Fruit fly (Drosophila melanogaster) whole organism: Measurements from ENCODE around the gene Top1.

Experiments used
- CG8478 ChIP-seq: fragments of >200 bp; optimal IDR thresholded peaks from 2 replicates; lab custom pipeline; 2018; ENCODE audit warnings: inconsistent platforms
- Dll ChIP-seq: fragments of >200 bp; optimal IDR thresholded peaks from 2 replicates; lab custom pipeline; 2017
- EcR ChIP-seq, 2 experiments: fragments of >200 bp; optimal IDR thresholded peaks; 2 replicates each; lab custom pipeline; 2017; ENCODE audit warnings: missing biosample characterization in 2 of 2, missing genetic modification characterization in 2 of 2, missing genetic modification reagents in 2 of 2
- pan ChIP-seq: fragments of >200 bp; optimal IDR thresholded peaks from 2 replicates; lab custom pipeline; 2017
- psq ChIP-seq: fragments of >200 bp; optimal IDR thresholded peaks from 2 replicates; lab custom pipeline; 2017
- usp ChIP-seq: fragments of >200 bp; optimal IDR thresholded peaks from 2 replicates; lab custom pipeline; 2017; ENCODE audit warnings: missing biosample characterization, missing genetic modification characterization, mixed read lengths

Gene Top1

dm6 chrX:15363649-15364048 is 44.4 kb downstream of the Top1 start:
- TF ChIP-seq psq (lab: Kevin White, UChicago) (no peak), usp (GFP tag; lab: Kevin White, UChicago) (no peak), Dll (lab: Kevin White, UChicago) (no peak), pan (lab: Kevin White, UChicago) (no peak)

dm6 chrX:15364467-15364866 is 45.2 kb downstream of the Top1 start:
- TF ChIP-seq EcR (GFP tag; optimal IDR thresholded peaks at IDR 0.05; lab: Kevin White, UChicago) (no peak), CG8478 (lab: Kevin White, UChicago) (no peak), usp (GFP tag; lab: Kevin White, UChicago) (no peak), pan (lab: Kevin White, UChicago) (no peak), Dll (lab: Kevin White, UChicago) (no peak), psq (lab: Kevin White, UChicago) (no peak)

dm6 chrX:15370103-15370502 is 50.8 kb downstream of the Top1 start:
- no peak for TF ChIP-seq EcR (GFP tag; optimal IDR thresholded peaks at IDR 0.05; lab: Kevin White, UChicago)
- TF ChIP-seq pan (lab: Kevin White, UChicago): no peak
- TF ChIP-seq usp (GFP tag; lab: Kevin White, UChicago): no peak
- no peak for TF ChIP-seq Dll (lab: Kevin White, UChicago)
- no peak for TF ChIP-seq psq (lab: Kevin White, UChicago)
- no peak for TF ChIP-seq CG8478 (lab: Kevin White, UChicago)
